Worm (Caenorhabditis elegans): ENCODE measurements around the gene R02D5.10.

Gene R02D5.10

ce11 chrV:14482728-14483210, 682 bp downstream of the R02D5.10 start, which contains the start of gene R02D5.3:
Gene R02D5.3 (plus strand): TSS chrV:14483160.
- TF ChIP-seq akir-1 (GFP tag; optimal IDR thresholded peaks at IDR 0.05): no peak
- peak; percentile 58 for TF ChIP-seq nhr-80 (tag; optimal IDR thresholded peaks at IDR 0.05)

ce11 chrV:14484582-14484981, 2.5 kb downstream of the R02D5.10 start, which contains the start of gene R02D5.4:
Gene R02D5.4 (minus strand): TSS chrV:14484682.
- TF ChIP-seq atf-7 (tag; optimal IDR thresholded peaks at IDR 0.05) (no peak), ceh-40 (GFP tag; IDR thresholded peaks at IDR 0.05) (no peak), lag-1 (GFP tag; IDR thresholded peaks at IDR 0.05) (no peak), bed-2 (GFP tag; IDR thresholded peaks at IDR 0.05) (no peak), F10E7.11 (tag; optimal IDR thresholded peaks at IDR 0.05) (no peak), rcor-1 (GFP tag; IDR thresholded peaks at IDR 0.05) (no peak), ztf-22 (GFP tag; optimal IDR thresholded peaks at IDR 0.05) (no peak), lsy-27 (tag; optimal IDR thresholded peaks at IDR 0.05; ENCODE audit: borderline replicate concordance, insufficient read depth) (no peak), lsl-1 (GFP tag; optimal IDR thresholded peaks at IDR 0.05) (no peak), dox-1 (GFP tag; IDR thresholded peaks at IDR 0.05) (no peak), hmg-1.2 (GFP tag; IDR thresholded peaks at IDR 0.05) (no peak), madf-10 (tag; optimal IDR thresholded peaks at IDR 0.05) (no peak), attf-3 (GFP tag; conservative IDR thresholded peaks at IDR 0.05) (no peak), mxl-1 (tag; optimal IDR thresholded peaks at IDR 0.05) (no peak), hrde-1 (tag; optimal IDR thresholded peaks at IDR 0.05; ENCODE audit: borderline replicate concordance) (no peak), T07F8.4 (tag; optimal IDR thresholded peaks at IDR 0.05) (no peak), fkh-3 (tag; optimal IDR thresholded peaks at IDR 0.05) (no peak), ztf-25 (GFP tag; IDR thresholded peaks at IDR 0.05) (no peak), F37B4.10 (GFP tag; IDR thresholded peaks at IDR 0.05) (no peak), egrh-3 (GFP tag; IDR thresholded peaks at IDR 0.05) (no peak)

- TF ChIP-seq ceh-58 (GFP tag; IDR thresholded peaks at IDR 0.05): no peak
Observed at ce11 chrV:14491097-14491496, 9.0 kb downstream of the R02D5.10 start.

- TF ChIP-seq C17E4.6 (GFP tag; IDR thresholded peaks at IDR 0.05): no peak
- TF ChIP-seq zim-3 (tag; optimal IDR thresholded peaks at IDR 0.05): no peak
- no peak for TF ChIP-seq attf-6 (GFP tag; IDR thresholded peaks at IDR 0.05)
- TF ChIP-seq Y53G8AR.9 (GFP tag; conservative IDR thresholded peaks at IDR 0.05): no peak
- no peak for TF ChIP-seq nhr-80 (tag; optimal IDR thresholded peaks at IDR 0.05)
Observed at ce11 chrV:14493665-14494064, 11.6 kb downstream of the R02D5.10 start.

- TF ChIP-seq rpc-1 (optimal IDR thresholded peaks at IDR 0.05) (no peak), rpc-1 (tag; optimal IDR thresholded peaks at IDR 0.05) (no peak), mel-28 (tag; optimal IDR thresholded peaks at IDR 0.05; ENCODE audit: borderline replicate concordance) (no peak), snpc-3.4 (tag; optimal IDR thresholded peaks at IDR 0.05) (no peak), K12H6.12 (tag; optimal IDR thresholded peaks at IDR 0.05) (no peak), lin-54 (GFP tag; optimal IDR thresholded peaks at IDR 0.05) (no peak), F33H1.4 (GFP tag; IDR thresholded peaks at IDR 0.05) (no peak), athp-1 (tag; optimal IDR thresholded peaks at IDR 0.05) (no peak), ceh-58 (GFP tag; IDR thresholded peaks at IDR 0.05) (no peak), Y95B8A.8 (GFP tag; IDR thresholded peaks at IDR 0.05) (no peak), madf-8 (GFP tag; conservative IDR thresholded peaks at IDR 0.05) (no peak), F52B5.7 (tag; optimal IDR thresholded peaks at IDR 0.05) (no peak), ztf-25 (GFP tag; IDR thresholded peaks at IDR 0.05) (no peak), D2030.7 (GFP tag; IDR thresholded peaks at IDR 0.05) (no peak), atf-7 (tag; optimal IDR thresholded peaks at IDR 0.05) (no peak)
Observed at ce11 chrV:14495493-14495892, 13.4 kb downstream of the R02D5.10 start.

Measured in whole organism, young adult.